Worm (Caenorhabditis elegans): ENCODE data around the gene T24E12.12.

The T24E12.12 gene

ce11 chrII:3785257-3785656 is 26.2 kb downstream of the T24E12.12 start, which contains the start of gene T24E12.1:
Gene T24E12.1 (plus strand): TSS chrII:3785557.
- no peak for TF ChIP-seq dao-5 (tag; optimal IDR thresholded peaks at IDR 0.05)
- no peak for TF ChIP-seq W03F9.2 (tag; optimal IDR thresholded peaks at IDR 0.05)
- no peak for TF ChIP-seq him-1 (tag; optimal IDR thresholded peaks at IDR 0.05)

ce11 chrII:3785756-3786155 is 26.7 kb downstream of the T24E12.12 start:
- no peak for TF ChIP-seq dao-5 (tag; optimal IDR thresholded peaks at IDR 0.05)
- no peak for TF ChIP-seq him-1 (tag; optimal IDR thresholded peaks at IDR 0.05)
- TF ChIP-seq W03F9.2 (tag; optimal IDR thresholded peaks at IDR 0.05): no peak

- TF ChIP-seq him-1 (tag; optimal IDR thresholded peaks at IDR 0.05) (no peak), W03F9.2 (tag; optimal IDR thresholded peaks at IDR 0.05) (no peak), dao-5 (tag; optimal IDR thresholded peaks at IDR 0.05) (no peak)
Observed at ce11 chrII:3786538-3786937, 27.4 kb downstream of the T24E12.12 start.

- TF ChIP-seq W03F9.2 (tag; optimal IDR thresholded peaks at IDR 0.05): no peak
- TF ChIP-seq him-1 (tag; optimal IDR thresholded peaks at IDR 0.05): no peak
- TF ChIP-seq dao-5 (tag; optimal IDR thresholded peaks at IDR 0.05): no peak
Observed at ce11 chrII:3787151-3787550, 28.1 kb downstream of the T24E12.12 start, which contains the start of gene T24E12.13. Gene T24E12.13 (plus strand): TSS chrII:3787451.

- TF ChIP-seq dao-5 (tag; optimal IDR thresholded peaks at IDR 0.05): no peak
- no peak for TF ChIP-seq him-1 (tag; optimal IDR thresholded peaks at IDR 0.05)
- TF ChIP-seq W03F9.2 (tag; optimal IDR thresholded peaks at IDR 0.05): no peak
Observed at ce11 chrII:3788356-3788962, 29.4 kb downstream of the T24E12.12 start.

ce11 chrII:3793336-3793735 is 34.2 kb downstream of the T24E12.12 start, which contains the start of gene fbxb-99:
Gene fbxb-99 (minus strand): TSS chrII:3793436.
- TF ChIP-seq W03F9.2 (tag; optimal IDR thresholded peaks at IDR 0.05) (no peak), him-1 (tag; optimal IDR thresholded peaks at IDR 0.05) (no peak), dao-5 (tag; optimal IDR thresholded peaks at IDR 0.05) (no peak)

- TF ChIP-seq him-1 (tag; optimal IDR thresholded peaks at IDR 0.05): no peak
- no peak for TF ChIP-seq dao-5 (tag; optimal IDR thresholded peaks at IDR 0.05)
- no peak for TF ChIP-seq W03F9.2 (tag; optimal IDR thresholded peaks at IDR 0.05)
Observed at ce11 chrII:3795323-3795722, 36.2 kb downstream of the T24E12.12 start, which contains the start of gene Y8A9A.2. Gene Y8A9A.2 (plus strand): TSS chrII:3795623.

ce11 chrII:3803219-3803618 is 44.1 kb downstream of the T24E12.12 start, which contains the start of gene ins-32:
Gene ins-32 (minus strand): TSS chrII:3803319.
- TF ChIP-seq W03F9.2 (tag; optimal IDR thresholded peaks at IDR 0.05): no peak

- TF ChIP-seq him-1 (tag; optimal IDR thresholded peaks at IDR 0.05) (no peak), W03F9.2 (tag; optimal IDR thresholded peaks at IDR 0.05) (no peak), dao-5 (tag; optimal IDR thresholded peaks at IDR 0.05) (no peak)
Observed at ce11 chrII:3805518-3805917, 46.4 kb downstream of the T24E12.12 start.

- TF ChIP-seq dao-5 (tag; optimal IDR thresholded peaks at IDR 0.05) (no peak), him-1 (tag; optimal IDR thresholded peaks at IDR 0.05) (no peak), W03F9.2 (tag; optimal IDR thresholded peaks at IDR 0.05) (no peak)
Observed at ce11 chrII:3806964-3807363, 47.9 kb downstream of the T24E12.12 start, which contains the start of gene F54D10.4. Gene F54D10.4 (minus strand): TSS chrII:3807064.

- TF ChIP-seq him-1 (tag; optimal IDR thresholded peaks at IDR 0.05) (no peak), W03F9.2 (tag; optimal IDR thresholded peaks at IDR 0.05) (peak; percentile 83)
Observed at ce11 chrII:3808104-3808503, 49.0 kb downstream of the T24E12.12 start, which contains the start of gene F54D10.5. Gene F54D10.5 (minus strand): TSS chrII:3808177.

- TF ChIP-seq him-1 (tag; optimal IDR thresholded peaks at IDR 0.05) (no peak), dao-5 (tag; optimal IDR thresholded peaks at IDR 0.05) (no peak), W03F9.2 (tag; optimal IDR thresholded peaks at IDR 0.05) (no peak)
Observed at ce11 chrII:3808643-3809042, 49.6 kb downstream of the T24E12.12 start.

All from whole organism, L4/young adult.